Worm (Caenorhabditis elegans): ENCODE measurements around the gene E04F6.4.

E04F6.4 gene

ce11 chrII:7207649-7208048 is 18.4 kb downstream of the E04F6.4 start:
- no peak for TF ChIP-seq him-1 (tag; optimal IDR thresholded peaks at IDR 0.05)
- TF ChIP-seq W03F9.2 (tag; optimal IDR thresholded peaks at IDR 0.05), result no peak
- TF ChIP-seq dao-5 (tag; optimal IDR thresholded peaks at IDR 0.05), result no peak

- TF ChIP-seq him-1 (tag; optimal IDR thresholded peaks at IDR 0.05) (no peak), dao-5 (tag; optimal IDR thresholded peaks at IDR 0.05) (no peak), W03F9.2 (tag; optimal IDR thresholded peaks at IDR 0.05) (no peak)
Measured at ce11 chrII:7208184-7208583, 19.0 kb downstream of the E04F6.4 start, which contains the start of gene dhs-7. dhs-7 (minus strand) TSS chrII:7208460.

DNA sequence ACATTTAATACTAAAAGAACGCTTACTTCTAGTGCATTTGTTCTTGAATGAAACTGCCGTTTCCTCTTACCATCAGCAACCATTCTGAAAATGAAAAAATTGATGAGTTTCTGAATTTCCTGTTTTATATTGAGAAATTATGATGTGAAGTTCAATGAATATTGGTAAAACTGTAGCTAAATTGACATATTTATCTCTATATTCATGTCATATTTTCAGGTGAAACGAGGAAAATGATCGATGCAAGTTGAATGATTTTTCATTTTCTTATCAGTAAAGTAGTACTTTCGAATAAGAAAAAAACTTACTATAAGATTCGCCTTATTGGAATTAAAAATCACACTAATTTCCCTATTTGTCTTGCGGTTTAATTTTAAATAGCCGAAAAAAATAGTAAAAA is 21.0 kb downstream of the E04F6.4 start, which contains the start of gene E04F6.15:
TSS of gene E04F6.15 (minus strand) at position 101 of the 400 bp plus-strand sequence.
- TF ChIP-seq dao-5 (tag; optimal IDR thresholded peaks at IDR 0.05) (no peak), him-1 (tag; optimal IDR thresholded peaks at IDR 0.05) (no peak), W03F9.2 (tag; optimal IDR thresholded peaks at IDR 0.05) (no peak)

- TF ChIP-seq dao-5 (tag; optimal IDR thresholded peaks at IDR 0.05) (no peak), him-1 (tag; optimal IDR thresholded peaks at IDR 0.05) (no peak), W03F9.2 (tag; optimal IDR thresholded peaks at IDR 0.05) (no peak)
Measured at ce11 chrII:7211280-7211679, 22.1 kb downstream of the E04F6.4 start, which contains the start of gene E04F6.8. E04F6.8 (minus strand) TSS chrII:7211380.

DNA sequence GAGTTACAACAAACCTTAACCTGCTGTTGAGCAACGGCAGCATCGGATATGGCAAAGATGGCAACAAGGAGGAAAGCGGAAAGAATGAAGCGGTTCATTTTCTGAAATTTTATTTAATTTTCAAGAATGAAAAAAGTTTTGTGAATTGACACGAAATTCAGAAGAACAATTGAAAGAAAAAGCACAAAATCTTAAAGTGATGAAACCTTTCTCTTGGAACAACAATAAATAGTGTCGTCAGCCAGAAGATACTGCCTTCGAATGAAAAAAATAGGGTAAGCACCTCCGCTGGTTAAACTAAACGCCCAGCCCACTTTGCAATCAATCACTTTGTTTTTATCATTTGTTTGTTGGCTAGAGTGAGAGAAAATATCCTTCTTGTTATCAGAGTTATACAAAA is 22.8 kb downstream of the E04F6.4 start, which contains the start of gene E04F6.9:
TSS of gene E04F6.9 (minus strand) at position 101 of the 400 bp plus-strand sequence.
- TF ChIP-seq him-1 (tag; optimal IDR thresholded peaks at IDR 0.05) (no peak), dao-5 (tag; optimal IDR thresholded peaks at IDR 0.05) (no peak), W03F9.2 (tag; optimal IDR thresholded peaks at IDR 0.05) (no peak)

ce11 chrII:7217047-7217446 is 27.8 kb downstream of the E04F6.4 start, which contains the start of gene E04F6.10:
E04F6.10 (minus strand) TSS chrII:7217147.
- TF ChIP-seq W03F9.2 (tag; optimal IDR thresholded peaks at IDR 0.05), result no peak
- no peak for TF ChIP-seq him-1 (tag; optimal IDR thresholded peaks at IDR 0.05)
- TF ChIP-seq dao-5 (tag; optimal IDR thresholded peaks at IDR 0.05), result no peak

DNA sequence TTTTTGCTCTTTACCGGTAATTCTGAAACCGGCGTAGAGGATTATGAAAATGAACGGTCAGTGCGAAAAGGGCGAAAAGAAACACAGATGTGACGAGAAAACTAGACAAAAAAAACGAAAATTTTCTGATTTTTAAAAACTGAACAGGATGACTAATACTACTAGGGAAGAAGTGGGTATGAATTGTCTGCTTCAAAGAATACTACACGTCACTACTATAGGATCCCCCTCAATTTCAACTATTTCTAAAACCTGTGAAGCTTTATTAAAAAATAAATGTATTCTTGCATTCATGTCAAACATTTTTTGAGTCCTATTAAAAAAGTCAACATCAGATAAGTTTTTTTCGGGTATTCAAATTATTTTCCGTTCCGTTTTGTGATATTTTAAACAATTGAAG is 34.9 kb downstream of the E04F6.4 start:
- TF ChIP-seq dao-5 (tag; optimal IDR thresholded peaks at IDR 0.05) (no peak), W03F9.2 (tag; optimal IDR thresholded peaks at IDR 0.05) (no peak), him-1 (tag; optimal IDR thresholded peaks at IDR 0.05) (no peak)

- TF ChIP-seq him-1 (tag; optimal IDR thresholded peaks at IDR 0.05) (no peak), dao-5 (tag; optimal IDR thresholded peaks at IDR 0.05) (no peak), W03F9.2 (tag; optimal IDR thresholded peaks at IDR 0.05) (no peak)
Measured at ce11 chrII:7225864-7226522, 36.8 kb downstream of the E04F6.4 start, which contains the start of gene clh-3. clh-3 (minus strand) TSS chrII:7225914.

DNA sequence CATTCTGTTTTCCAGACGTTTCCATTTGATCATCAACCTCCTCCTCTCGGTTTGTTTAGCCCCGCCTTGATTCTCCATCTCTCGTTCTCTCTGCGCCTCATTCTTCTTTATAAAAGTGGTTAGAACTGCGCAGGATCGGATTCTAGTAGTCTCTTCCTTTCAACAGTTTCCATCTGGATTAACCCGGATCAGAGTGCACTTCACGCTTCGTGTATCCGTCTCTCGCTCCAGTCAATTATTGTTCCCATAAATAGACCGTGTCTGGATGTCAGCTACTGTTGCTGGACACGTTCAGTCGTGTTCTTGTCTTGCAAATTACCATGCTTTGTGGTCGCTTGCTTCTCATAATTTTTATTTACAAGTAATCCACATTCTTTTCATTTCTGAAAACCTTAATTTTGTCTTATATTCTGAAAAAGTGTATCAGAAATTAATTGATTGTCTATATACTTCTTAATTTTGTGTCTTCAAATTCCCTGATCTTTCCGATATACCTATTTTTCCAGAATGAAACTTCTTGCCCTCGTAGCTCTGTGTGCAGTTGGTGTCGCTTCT is 39.5 kb downstream of the E04F6.4 start, which contains the start of gene F32A5.4:
TSS of gene F32A5.4 (plus strand) at position 505 of the 555 bp plus-strand sequence.
- TF ChIP-seq W03F9.2 (tag; optimal IDR thresholded peaks at IDR 0.05), result no peak

ce11 chrII:7230684-7231083 is 41.5 kb downstream of the E04F6.4 start:
- TF ChIP-seq W03F9.2 (tag; optimal IDR thresholded peaks at IDR 0.05) (no peak), him-1 (tag; optimal IDR thresholded peaks at IDR 0.05) (no peak), dao-5 (tag; optimal IDR thresholded peaks at IDR 0.05) (no peak)

- no peak for TF ChIP-seq him-1 (tag; optimal IDR thresholded peaks at IDR 0.05)
- no peak for TF ChIP-seq dao-5 (tag; optimal IDR thresholded peaks at IDR 0.05)
- no peak for TF ChIP-seq W03F9.2 (tag; optimal IDR thresholded peaks at IDR 0.05)
Measured at ce11 chrII:7231951-7232350, 42.7 kb downstream of the E04F6.4 start.

ce11 chrII:7232517-7232916 is 43.3 kb downstream of the E04F6.4 start, which contains the start of gene ctsa-3.1:
ctsa-3.1 (plus strand) TSS chrII:7232853.
- no peak for TF ChIP-seq him-1 (tag; optimal IDR thresholded peaks at IDR 0.05)
- no peak for TF ChIP-seq dao-5 (tag; optimal IDR thresholded peaks at IDR 0.05)
- no peak for TF ChIP-seq W03F9.2 (tag; optimal IDR thresholded peaks at IDR 0.05)

DNA sequence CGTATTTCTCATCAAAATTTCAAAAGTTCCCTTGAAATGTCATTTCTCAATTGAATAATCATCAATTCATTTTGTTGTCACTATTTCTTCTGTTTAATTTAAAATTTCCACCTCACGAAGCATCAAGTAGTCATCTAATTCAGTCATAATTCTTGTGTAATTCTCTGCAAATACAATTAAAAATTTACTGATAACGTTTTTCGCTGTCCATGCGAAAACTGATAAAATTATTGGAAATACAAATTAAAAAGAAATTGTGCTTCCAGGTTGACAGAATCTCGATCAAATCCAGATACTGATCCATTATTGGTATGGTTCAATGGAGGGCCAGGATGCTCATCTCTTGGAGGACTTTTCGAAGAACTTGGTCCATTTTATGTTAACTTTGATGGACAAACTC is 44.1 kb downstream of the E04F6.4 start:
- TF ChIP-seq dao-5 (tag; optimal IDR thresholded peaks at IDR 0.05), result no peak
- TF ChIP-seq W03F9.2 (tag; optimal IDR thresholded peaks at IDR 0.05), result no peak
- no peak for TF ChIP-seq him-1 (tag; optimal IDR thresholded peaks at IDR 0.05)

DNA sequence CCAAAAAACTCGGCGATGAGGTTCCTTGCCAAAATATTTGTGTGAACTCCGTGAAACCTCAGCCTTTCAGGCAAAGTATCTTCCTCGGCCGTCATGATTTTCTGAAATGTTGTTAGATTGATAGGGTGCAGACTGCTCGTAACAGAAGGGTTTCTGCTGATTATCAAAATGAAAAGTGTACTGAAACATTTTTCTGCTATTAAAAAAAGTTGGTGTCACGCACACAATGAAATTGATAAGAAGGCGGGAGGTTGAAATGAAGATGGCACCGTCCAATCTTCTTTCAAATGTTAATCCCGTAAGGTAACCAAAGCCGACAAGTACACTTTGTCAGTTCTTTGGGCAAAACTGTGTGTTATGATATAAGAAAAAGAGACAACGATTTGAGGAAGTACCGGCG is 47.7 kb downstream of the E04F6.4 start:
- TF ChIP-seq W03F9.2 (tag; optimal IDR thresholded peaks at IDR 0.05), result no peak
- no peak for TF ChIP-seq him-1 (tag; optimal IDR thresholded peaks at IDR 0.05)
- no peak for TF ChIP-seq dao-5 (tag; optimal IDR thresholded peaks at IDR 0.05)

Measured in whole organism, L4/young adult.